Fruit fly (Drosophila melanogaster) whole organism, embryonic: ENCODE data around the gene CG10431.
A peak's percentile ranks its signal among the peaks of the same experiment; 100 is the strongest.

Source experiments
- ATbp ChIP-seq: fragments of 200-800 bp; sonication (Bioruptor generic); optimal IDR thresholded peaks from 2 replicates; lab custom pipeline; 2017; ENCODE audit warnings: missing biosample characterization, mild to moderate bottlenecking, missing genetic modification characterization, missing genetic modification reagents
- Ada2b ChIP-seq: fragments of 200-800 bp; sonication (Bioruptor generic); IDR thresholded peaks from 2 replicates; pipeline ENCODE4 v1.3.6; 2022; ENCODE audit warnings: missing biosample characterization, missing genetic modification characterization
- B-H1 ChIP-seq: fragments of 200-800 bp; sonication (Bioruptor generic); IDR thresholded peaks from 3 replicates; pipeline ENCODE4 v1.3.6; 2022; ENCODE audit warnings: missing biosample characterization, missing genetic modification characterization
- B-H2 ChIP-seq: fragments of 200-800 bp; sonication (Bioruptor generic); optimal IDR thresholded peaks from 2 replicates; lab custom pipeline; 2018; ENCODE audit warnings: missing biosample characterization, mild to moderate bottlenecking, missing genetic modification characterization
- Bgb ChIP-seq: fragments of 200-800 bp; sonication (Bioruptor generic); IDR thresholded peaks from 2 replicates; pipeline ENCODE4 v1.3.6; 2022; ENCODE audit warnings: missing biosample characterization, missing genetic modification characterization; ENCODE audit not compliant: partially characterized antibody
- CG10209 ChIP-seq: fragments of 200-800 bp; sonication (Bioruptor generic); optimal IDR thresholded peaks from 3 replicates; lab custom pipeline; 2017; ENCODE audit warnings: missing biosample characterization, mild to moderate bottlenecking, missing genetic modification characterization, missing genetic modification reagents
- CG11723 ChIP-seq: fragments of 200-800 bp; sonication (Bioruptor generic); optimal IDR thresholded peaks from 2 replicates; lab custom pipeline; 2017; ENCODE audit warnings: missing biosample characterization, mild to moderate bottlenecking, missing genetic modification characterization
- CG12219 ChIP-seq: fragments of 200-800 bp; sonication (Bioruptor generic); optimal IDR thresholded peaks from 3 replicates; lab custom pipeline; 2018; ENCODE audit warnings: missing biosample characterization, mild to moderate bottlenecking, missing genetic modification characterization
- CG1233 ChIP-seq: fragments of 200-800 bp; sonication (Bioruptor generic); optimal IDR thresholded peaks from 4 replicates; lab custom pipeline; 2018; ENCODE audit warnings: missing biosample characterization, mild to moderate bottlenecking, missing genetic modification characterization
- CG14441 ChIP-seq: fragments of 200-800 bp; sonication (Bioruptor generic); IDR thresholded peaks from 2 replicates; pipeline ENCODE4 v1.3.6; 2022; ENCODE audit warnings: missing biosample characterization, missing genetic modification characterization
- CG14710 ChIP-seq: fragments of 200-800 bp; sonication (Bioruptor generic); optimal IDR thresholded peaks from 3 replicates; lab custom pipeline; 2019; ENCODE audit warnings: missing biosample characterization, mild to moderate bottlenecking, missing genetic modification characterization, moderate library complexity
- CG15696 ChIP-seq: fragments of 200-800 bp; sonication (Bioruptor generic); optimal IDR thresholded peaks from 2 replicates; lab custom pipeline; 2019; ENCODE audit warnings: missing biosample characterization, mild to moderate bottlenecking, missing genetic modification characterization, moderate library complexity
- CG1647 ChIP-seq: fragments of 200-800 bp; sonication (Bioruptor generic); optimal IDR thresholded peaks from 3 replicates; lab custom pipeline; 2016; ENCODE audit warnings: missing biosample characterization, missing genetic modification characterization
- CG16813 ChIP-seq: fragments of 200-800 bp; sonication (Bioruptor generic); IDR thresholded peaks from 3 replicates; pipeline ENCODE4 v1.3.6; 2022; ENCODE audit warnings: missing biosample characterization, missing genetic modification characterization; ENCODE audit not compliant: partially characterized antibody
- CG17361 ChIP-seq: fragments of 200-800 bp; sonication (Bioruptor generic); IDR thresholded peaks from 3 replicates; pipeline ENCODE4 v1.3.6; 2022; ENCODE audit warnings: missing biosample characterization, missing genetic modification characterization
- CG18476 ChIP-seq: fragments of 200-800 bp; sonication (Bioruptor generic); optimal IDR thresholded peaks from 2 replicates; lab custom pipeline; 2016; ENCODE audit warnings: missing biosample characterization, mild to moderate bottlenecking, missing genetic modification characterization
- CG31224 ChIP-seq: fragments of 200-800 bp; sonication (Bioruptor generic); IDR thresholded peaks from 2 replicates; pipeline ENCODE4 v1.3.6; 2022; ENCODE audit warnings: missing biosample characterization, missing genetic modification characterization
- CG32532 ChIP-seq: fragments of 200-800 bp; sonication (Bioruptor generic); IDR thresholded peaks from 2 replicates; pipeline ENCODE4 v1.3.6; 2022; ENCODE audit warnings: missing biosample characterization, missing genetic modification characterization
- CG3281 ChIP-seq: fragments of 200-800 bp; sonication (Bioruptor generic); optimal IDR thresholded peaks from 3 replicates; lab custom pipeline; 2017; ENCODE audit warnings: missing biosample characterization, mild to moderate bottlenecking, missing genetic modification characterization
- CG3838 ChIP-seq: fragments of 200-800 bp; sonication (Bioruptor generic); optimal IDR thresholded peaks from 3 replicates; lab custom pipeline; 2016; ENCODE audit warnings: missing biosample characterization, missing genetic modification characterization
- CG3847 ChIP-seq: fragments of 200-800 bp; sonication (Bioruptor generic); IDR thresholded peaks from 2 replicates; pipeline ENCODE4 v1.3.6; 2022; ENCODE audit warnings: missing biosample characterization, missing genetic modification characterization
- CG6854 ChIP-seq: fragments of 200-800 bp; sonication (Bioruptor generic); optimal IDR thresholded peaks from 3 replicates; lab custom pipeline; 2017; ENCODE audit warnings: missing biosample characterization, mild to moderate bottlenecking, missing genetic modification characterization
- CG7928 ChIP-seq: fragments of 200-800 bp; sonication (Bioruptor generic); optimal IDR thresholded peaks from 2 replicates; lab custom pipeline; 2017; ENCODE audit warnings: missing biosample characterization, mild to moderate bottlenecking, missing genetic modification characterization
- CG9437 ChIP-seq: fragments of 200-800 bp; sonication (Bioruptor generic); optimal IDR thresholded peaks from 2 replicates; lab custom pipeline; 2018; ENCODE audit warnings: missing biosample characterization, mild to moderate bottlenecking, missing genetic modification characterization
- GATAe ChIP-seq: fragments of 200-800 bp; sonication (Bioruptor generic); conservative IDR thresholded peaks from 2 replicates; pipeline ENCODE4 v1.3.6; 2022; ENCODE audit warnings: missing biosample characterization, missing genetic modification characterization
- HLH3B ChIP-seq: fragments of 200-800 bp; sonication (Bioruptor generic); IDR thresholded peaks from 2 replicates; pipeline ENCODE4 v1.3.6; 2022; ENCODE audit warnings: missing biosample characterization, missing genetic modification characterization
- Kr ChIP-seq: fragments of 200-800 bp; sonication (Bioruptor generic); optimal IDR thresholded peaks from 2 replicates; lab custom pipeline; 2017; ENCODE audit warnings: missing biosample characterization, mild to moderate bottlenecking, missing genetic modification characterization
- Lpt ChIP-seq: fragments of >200 bp; optimal IDR thresholded peaks from 2 replicates; lab custom pipeline; 2018; ENCODE audit warnings: missing biosample characterization, missing genetic modification characterization
- NC2α ChIP-seq: fragments of 200-800 bp; sonication (Bioruptor generic); optimal IDR thresholded peaks from 2 replicates; lab custom pipeline; 2016; ENCODE audit warnings: missing biosample characterization, missing genetic modification characterization
- Neu2 ChIP-seq: fragments of 200-800 bp; sonication (Bioruptor generic); optimal IDR thresholded peaks from 3 replicates; lab custom pipeline; 2016; ENCODE audit warnings: missing biosample characterization, missing genetic modification characterization, borderline replicate concordance
- Oaz ChIP-seq: fragments of 200-800 bp; sonication (Bioruptor generic); IDR thresholded peaks from 2 replicates; pipeline ENCODE4 v1.3.6; 2022; ENCODE audit warnings: missing biosample characterization, missing genetic modification characterization
- Scr ChIP-seq: fragments of 200-800 bp; sonication (Bioruptor generic); IDR thresholded peaks from 2 replicates; pipeline ENCODE4 v1.3.6; 2022; ENCODE audit warnings: missing biosample characterization, missing genetic modification characterization; ENCODE audit not compliant: partially characterized antibody
- Six4 ChIP-seq: fragments of 200-800 bp; sonication (Bioruptor generic); optimal IDR thresholded peaks from 2 replicates; lab custom pipeline; 2016; ENCODE audit warnings: missing biosample characterization, missing genetic modification characterization
- Sox102F ChIP-seq: fragments of 200-800 bp; sonication (Bioruptor generic); optimal IDR thresholded peaks from 2 replicates; lab custom pipeline; 2018; ENCODE audit warnings: missing biosample characterization, mild to moderate bottlenecking, missing genetic modification characterization, moderate library complexity
- Trl ChIP-seq, 3 experiments: fragments of >200 bp in 2 of 3; fragments of 200-800 bp in 1 of 3; sonication (Bioruptor generic) in 1 of 3; optimal IDR thresholded peaks; 2 replicates in 1 of 3; 3 replicates in 2 of 3; lab custom pipeline; 2016 to 2017; ENCODE audit warnings: missing biosample characterization in 1 of 3, missing genetic modification characterization in 1 of 3
- abd-A ChIP-seq: fragments of 200-800 bp; sonication (Bioruptor generic); optimal IDR thresholded peaks from 3 replicates; lab custom pipeline; 2019; ENCODE audit warnings: missing biosample characterization, mild to moderate bottlenecking, missing genetic modification characterization, moderate library complexity
- ap ChIP-seq: fragments of 200-800 bp; sonication (Bioruptor generic); IDR thresholded peaks from 2 replicates; pipeline ENCODE4 v1.3.6; 2022; ENCODE audit warnings: missing biosample characterization, missing genetic modification characterization
- br ChIP-seq: fragments of >200 bp; optimal IDR thresholded peaks from 2 replicates; lab custom pipeline; 2017
- chif ChIP-seq, 2 experiments: fragments of 200-800 bp; sonication (Bioruptor generic); optimal IDR thresholded peaks; 3 replicates each; lab custom pipeline; 2016; ENCODE audit warnings: missing biosample characterization in 2 of 2, missing genetic modification characterization in 2 of 2
- fru ChIP-seq: fragments of >200 bp; optimal IDR thresholded peaks from 2 replicates; lab custom pipeline; 2017
- gsb ChIP-seq: fragments of 200-800 bp; sonication (Bioruptor generic); IDR thresholded peaks from 2 replicates; pipeline ENCODE4 v1.3.6; 2022; ENCODE audit warnings: missing biosample characterization, missing genetic modification characterization
- nom ChIP-seq: fragments of 200-800 bp; sonication (Bioruptor generic); optimal IDR thresholded peaks from 2 replicates; lab custom pipeline; 2017; ENCODE audit warnings: missing biosample characterization, missing genetic modification characterization, mild to moderate bottlenecking, moderate library complexity, missing genetic modification reagents
- onecut ChIP-seq: fragments of 200-800 bp; sonication (Bioruptor generic); IDR thresholded peaks from 2 replicates; pipeline ENCODE4 v1.3.6; 2022; ENCODE audit warnings: missing biosample characterization, missing genetic modification characterization
- salm ChIP-seq: fragments of 200-800 bp; sonication (Bioruptor generic); optimal IDR thresholded peaks from 2 replicates; lab custom pipeline; 2018; ENCODE audit warnings: missing biosample characterization, mild to moderate bottlenecking, missing genetic modification characterization
- scrt ChIP-seq: fragments of 200-800 bp; sonication (Bioruptor generic); optimal IDR thresholded peaks from 2 replicates; lab custom pipeline; 2018; ENCODE audit warnings: missing biosample characterization, mild to moderate bottlenecking, missing genetic modification characterization, moderate library complexity
- slp2 ChIP-seq: fragments of 200-800 bp; sonication (Bioruptor generic); optimal IDR thresholded peaks from 2 replicates; lab custom pipeline; 2016; ENCODE audit warnings: missing biosample characterization, missing genetic modification characterization
- tgo ChIP-seq: fragments of 200-800 bp; sonication (Bioruptor generic); IDR thresholded peaks from 3 replicates; pipeline ENCODE4 v1.3.6; 2022; ENCODE audit warnings: missing biosample characterization, missing genetic modification characterization
- tio ChIP-seq: fragments of 200-800 bp; sonication (Bioruptor generic); optimal IDR thresholded peaks from 2 replicates; lab custom pipeline; 2017; ENCODE audit warnings: missing biosample characterization, missing genetic modification characterization, inconsistent platforms
- tll ChIP-seq, 2 experiments: fragments of 200-800 bp in 1 of 2; fragments of >200 bp in 1 of 2; sonication (Bioruptor generic) in 1 of 2; optimal IDR thresholded peaks; 2 replicates each; lab custom pipeline; 2017 to 2019; ENCODE audit warnings: missing biosample characterization in 2 of 2, missing genetic modification characterization in 2 of 2, mild to moderate bottlenecking in 1 of 2, moderate library complexity in 1 of 2
- zf30C ChIP-seq: fragments of 200-800 bp; sonication (Bioruptor generic); optimal IDR thresholded peaks from 3 replicates; lab custom pipeline; 2018; ENCODE audit warnings: missing biosample characterization, mild to moderate bottlenecking, missing genetic modification characterization
- zfh1 ChIP-seq: fragments of 200-800 bp; sonication (Bioruptor generic); IDR thresholded peaks from 3 replicates; pipeline ENCODE4 v1.3.6; 2022; ENCODE audit warnings: missing biosample characterization, missing genetic modification characterization

CG10431 gene

DNA sequence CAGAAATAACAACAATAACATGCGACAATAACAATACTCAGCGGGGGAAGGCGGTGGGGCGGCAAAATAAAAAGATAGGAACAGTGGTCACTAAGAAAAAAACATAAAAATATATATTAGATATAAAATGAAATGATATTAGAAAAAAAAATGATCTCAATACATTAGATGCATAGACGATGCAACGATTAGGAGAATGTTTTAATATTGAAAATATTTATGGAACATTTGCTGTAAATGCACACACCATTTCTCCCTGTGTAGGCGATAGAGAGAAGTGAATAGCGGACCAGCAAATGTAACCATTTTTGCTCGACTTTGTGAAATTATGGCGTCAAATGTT, 8.3 kb upstream of the CG10431 start (continued):
- TF ChIP-seq Six4 (GFP tag; lab: Kevin White, UChicago) = peak; percentile 63
- peak; percentile 44 for TF ChIP-seq slp2 (GFP tag; lab: Kevin White, UChicago)
- peak; percentile 82 for TF ChIP-seq Oaz (GFP tag; lab: Robert Waterston, UW)
- no peak for TF ChIP-seq Trl (optimal IDR thresholded peaks at IDR 0.05; lab: Kevin White, UChicago)
- no peak for TF ChIP-seq Trl (GFP tag; optimal IDR thresholded peaks at IDR 0.05; lab: Kevin White, UChicago)
- peak; percentile 85 for TF ChIP-seq B-H1 (GFP tag; lab: Robert Waterston, UW)
- no peak for TF ChIP-seq CG16813 (GFP tag; lab: Robert Waterston, UW)
- peak; percentile 67 for TF ChIP-seq CG18476 (GFP tag; lab: Kevin White, UChicago)
- peak; percentile 37 for TF ChIP-seq CG12219 (GFP tag; lab: Kevin White, UChicago)
- peak; percentile 66 for TF ChIP-seq CG15696 (tag; lab: Kevin White, UChicago)
- TF ChIP-seq CG31224 (GFP tag; lab: Robert Waterston, UW) = peak; percentile 92
- TF ChIP-seq nom (GFP tag; lab: Kevin White, UChicago) = no peak
- TF ChIP-seq zf30C (GFP tag; lab: Kevin White, UChicago) = peak; percentile 69
- TF ChIP-seq CG11723 (GFP tag; lab: Kevin White, UChicago) = no peak
- TF ChIP-seq CG9437 = no peak
- TF ChIP-seq GATAe (GFP tag; lab: Robert Waterston, UW) = peak; percentile 89
- no peak for TF ChIP-seq fru
- peak; percentile 67 for TF ChIP-seq tio
- TF ChIP-seq CG6854 (GFP tag; lab: Kevin White, UChicago) = peak; percentile 65
- peak; percentile 49 for TF ChIP-seq CG7928 (GFP tag; lab: Kevin White, UChicago)
- peak; percentile 89 for TF ChIP-seq CG14441
- peak; percentile 93 for TF ChIP-seq CG3847 (GFP tag; lab: Robert Waterston, UW)
- peak; percentile 43 for TF ChIP-seq CG17361
- TF ChIP-seq ATbp (GFP tag; lab: Kevin White, UChicago) = peak; percentile 27
- TF ChIP-seq CG32532 = peak; percentile 97
- TF ChIP-seq br (lab: Kevin White, UChicago) = no peak
- peak; percentile 91 for TF ChIP-seq Ada2b (GFP tag; lab: Robert Waterston, UW)
- TF ChIP-seq Bgb = no peak
- peak; percentile 91 for TF ChIP-seq gsb (GFP tag; lab: Robert Waterston, UW)
- peak; percentile 87 for TF ChIP-seq zfh1
- TF ChIP-seq CG3281 = peak; percentile 89
- peak; percentile 59 for TF ChIP-seq ap (GFP tag; lab: Robert Waterston, UW)
- TF ChIP-seq Scr (GFP tag; lab: Robert Waterston, UW) = no peak
- TF ChIP-seq CG1233 (GFP tag; lab: Kevin White, UChicago) = peak; percentile 75
- peak; percentile 68 for TF ChIP-seq Sox102F (GFP tag; lab: Kevin White, UChicago)
- no peak for TF ChIP-seq abd-A (tag; lab: Kevin White, UChicago)
- TF ChIP-seq Lpt = no peak
- TF ChIP-seq CG1647 (GFP tag; lab: Kevin White, UChicago) = peak; percentile 25
- peak; percentile 5 to 33 for TF ChIP-seq chif (GFP tag; optimal IDR thresholded peaks at IDR 0.05; lab: Kevin White, UChicago)
- no peak for TF ChIP-seq tll (GFP tag; optimal IDR thresholded peaks at IDR 0.05; lab: Kevin White, UChicago)
- TF ChIP-seq tgo = peak; percentile 90
- peak; percentile 47; the same call in 1 of the 2 replicates for TF ChIP-seq onecut
- TF ChIP-seq salm (tag; lab: Kevin White, UChicago) = peak; percentile 15
- peak; percentile 76 for TF ChIP-seq scrt (GFP tag; lab: Kevin White, UChicago)
- TF ChIP-seq NC2α = no peak
- TF ChIP-seq CG14710 (tag; lab: Kevin White, UChicago) = peak; percentile 47
- TF ChIP-seq Neu2 (GFP tag; lab: Kevin White, UChicago) = no peak
- peak; percentile 84 for TF ChIP-seq HLH3B
- TF ChIP-seq CG10209 = peak; percentile 68
- TF ChIP-seq B-H2 (GFP tag; lab: Kevin White, UChicago) = peak; percentile 42
- TF ChIP-seq Kr (GFP tag; lab: Kevin White, UChicago) = no peak
- peak; percentile 49 for TF ChIP-seq CG3838 (GFP tag; lab: Kevin White, UChicago)
